Comparison of ENCODE assay signal across 2 worm cellular contexts in genomic region chrV:19529168-19529567, ce11.
TF ChIP-seq lines count a peak whose summit lies in the region.

No protein-coding gene starts in this region.

TF ChIP-seq in whole organism, L4 larva, 104 proteins besides CTCF, POLR2A, EP300 and RAD21 (continued from another document):
- peak; percentile 71 for TF ChIP-seq F37D6.2 (tag; optimal IDR thresholded peaks at IDR 0.05; lab: Kevin White, UChicago)
- peak; percentile 37; the same call in 1 of the 2 replicates for TF ChIP-seq D1046.2 (GFP tag; IDR thresholded peaks at IDR 0.05; lab: Robert Waterston, UW)
- peak; percentile 79; the same call in 1 of the 2 replicates for TF ChIP-seq nhr-41 (GFP tag; IDR thresholded peaks at IDR 0.05; lab: Robert Waterston, UW)
- TF ChIP-seq lin-29 (GFP tag; IDR thresholded peaks at IDR 0.05; lab: Robert Waterston, UW): peak; percentile 79
- TF ChIP-seq saeg-2 (GFP tag; IDR thresholded peaks at IDR 0.05; lab: Robert Waterston, UW): peak; percentile 96
- TF ChIP-seq lin-13 (GFP tag; optimal IDR thresholded peaks at IDR 0.05; lab: Kevin White, UChicago): peak; percentile 58
- no peak for TF ChIP-seq dmd-9 (GFP tag; IDR thresholded peaks at IDR 0.05; lab: Robert Waterston, UW)
- TF ChIP-seq zag-1 (tag; optimal IDR thresholded peaks at IDR 0.05; lab: Kevin White, UChicago): no peak
- TF ChIP-seq spr-3 (GFP tag; optimal IDR thresholded peaks at IDR 0.05; lab: Kevin White, UChicago): no peak
- peak; percentile 75 for TF ChIP-seq T20F7.1 (GFP tag; optimal IDR thresholded peaks at IDR 0.05; lab: Kevin White, UChicago)
- no peak for TF ChIP-seq egl-43 (GFP tag; IDR thresholded peaks at IDR 0.05; lab: Robert Waterston, UW)
- TF ChIP-seq fos-1 (tag; optimal IDR thresholded peaks at IDR 0.05; lab: Kevin White, UChicago): no peak
- TF ChIP-seq ceh-28 (tag; optimal IDR thresholded peaks at IDR 0.05; lab: Kevin White, UChicago): no peak
- peak; percentile 92 for TF ChIP-seq php-3 (GFP tag; IDR thresholded peaks at IDR 0.05; lab: Robert Waterston, UW)
- peak; percentile 97 for TF ChIP-seq nhr-11 (tag; optimal IDR thresholded peaks at IDR 0.05; lab: Kevin White, UChicago)
- no peak for TF ChIP-seq ceh-62 (tag; optimal IDR thresholded peaks at IDR 0.05; lab: Kevin White, UChicago)
- TF ChIP-seq gei-8 (GFP tag; optimal IDR thresholded peaks at IDR 0.05; lab: Kevin White, UChicago): peak; percentile 97
- TF ChIP-seq R02D3.7 (tag; optimal IDR thresholded peaks at IDR 0.05; lab: Kevin White, UChicago): no peak
- TF ChIP-seq hmg-1.1 (GFP tag; IDR thresholded peaks at IDR 0.05; lab: Robert Waterston, UW): peak; percentile 86
- TF ChIP-seq ces-1 (GFP tag; optimal IDR thresholded peaks at IDR 0.05; lab: Kevin White, UChicago): no peak
- TF ChIP-seq ceh-32 (tag; optimal IDR thresholded peaks at IDR 0.05; lab: Kevin White, UChicago; ENCODE audit: poor library complexity): no peak
- no peak for TF ChIP-seq Y48G9A.11 (GFP tag; IDR thresholded peaks at IDR 0.05; lab: Robert Waterston, UW)
- TF ChIP-seq nhr-77 (tag; optimal IDR thresholded peaks at IDR 0.05; lab: Kevin White, UChicago): peak; percentile 90
- peak; percentile 63 for TF ChIP-seq mes-2 (tag; optimal IDR thresholded peaks at IDR 0.05; lab: Kevin White, UChicago; ENCODE audit: poor library complexity, severe bottlenecking)
- TF ChIP-seq lir-3 (tag; optimal IDR thresholded peaks at IDR 0.05; lab: Kevin White, UChicago): no peak
- TF ChIP-seq T26A8.4 (GFP tag; IDR thresholded peaks at IDR 0.05; lab: Robert Waterston, UW): peak; percentile 83
- TF ChIP-seq spr-1 (tag; optimal IDR thresholded peaks at IDR 0.05; lab: Kevin White, UChicago): peak; percentile 75
- TF ChIP-seq unc-62 (GFP tag; optimal IDR thresholded peaks at IDR 0.05 in 1 of 2; lab: Kevin White, UChicago): peak in 1 of 2 experiments; percentile 100
- peak; percentile 83 for TF ChIP-seq unc-62 (tag; optimal IDR thresholded peaks at IDR 0.05; lab: Kevin White, UChicago)
- peak; percentile 26 for TF ChIP-seq ama-1 (optimal IDR thresholded peaks at IDR 0.05; lab: Kevin White, UChicago)
- no peak for TF ChIP-seq sdz-12 (GFP tag; optimal IDR thresholded peaks at IDR 0.05; lab: Kevin White, UChicago)
- TF ChIP-seq pqm-1 (tag; optimal IDR thresholded peaks at IDR 0.05; lab: Kevin White, UChicago): no peak
- TF ChIP-seq ceh-82 (tag; optimal IDR thresholded peaks at IDR 0.05; lab: Kevin White, UChicago): no peak
- TF ChIP-seq attf-4 (tag; optimal IDR thresholded peaks at IDR 0.05; lab: Kevin White, UChicago): no peak
- TF ChIP-seq madf-5 (GFP tag; IDR thresholded peaks at IDR 0.05; lab: Robert Waterston, UW): peak in 1 of 2 experiments; percentile 66; a peak in 1 of 4 replicates
- TF ChIP-seq tag-97 (GFP tag; IDR thresholded peaks at IDR 0.05; lab: Robert Waterston, UW): no peak
- peak; percentile 99 for TF ChIP-seq dmd-6 (GFP tag; IDR thresholded peaks at IDR 0.05; lab: Robert Waterston, UW)
- TF ChIP-seq F26F4.8 (GFP tag; conservative IDR thresholded peaks at IDR 0.05; lab: Robert Waterston, UW): no peak
- TF ChIP-seq ztf-11 (tag; optimal IDR thresholded peaks at IDR 0.05; lab: Kevin White, UChicago): no peak
- TF ChIP-seq nhr-25 (tag; optimal IDR thresholded peaks at IDR 0.05; lab: Kevin White, UChicago; ENCODE audit: borderline replicate concordance, insufficient read depth): peak; percentile 95
- TF ChIP-seq lin-38 (GFP tag; IDR thresholded peaks at IDR 0.05; lab: Robert Waterston, UW): no peak; the same call in 1 of the 2 replicates
- TF ChIP-seq Y75B8A.6 (GFP tag; IDR thresholded peaks at IDR 0.05; lab: Robert Waterston, UW): no peak
- TF ChIP-seq nhr-10 (tag; optimal IDR thresholded peaks at IDR 0.05; lab: Kevin White, UChicago): peak; percentile 47
- TF ChIP-seq madf-9 (GFP tag; conservative IDR thresholded peaks at IDR 0.05; lab: Robert Waterston, UW): peak; percentile 73
- TF ChIP-seq nhr-237 (tag; optimal IDR thresholded peaks at IDR 0.05; lab: Kevin White, UChicago): no peak
- TF ChIP-seq set-16 (GFP tag; IDR thresholded peaks at IDR 0.05; lab: Robert Waterston, UW): peak; percentile 60
TF ChIP-seq in whole organism, L4 larva: peak in this region for 58.

TF ChIP-seq in whole organism, late embryonic, 69 proteins besides CTCF, POLR2A, EP300 and RAD21 (continued from another document):
- peak; percentile 97 for TF ChIP-seq hlh-30 (tag; optimal IDR thresholded peaks at IDR 0.05; lab: Kevin White, UChicago; ENCODE audit: insufficient read depth)
- no peak for TF ChIP-seq ceh-22 (tag; optimal IDR thresholded peaks at IDR 0.05; lab: Kevin White, UChicago)
- TF ChIP-seq madf-2 (tag; optimal IDR thresholded peaks at IDR 0.05; lab: Kevin White, UChicago): no peak
